Worm (Caenorhabditis elegans): ENCODE data around the gene K08F4.3.

The K08F4.3 gene

ce11 chrIV:10090358-10090757 is 38.7 kb upstream of the K08F4.3 start, which contains the start of gene ttbk-5:
Gene ttbk-5, plus strand, starts transcription at chrIV:10090658.
- TF ChIP-seq F55B11.4 (tag; optimal IDR thresholded peaks at IDR 0.05; ENCODE audit: borderline replicate concordance, insufficient read depth) (no peak), C17E4.6 (GFP tag; IDR thresholded peaks at IDR 0.05) (no peak), hmg-1.2 (GFP tag; IDR thresholded peaks at IDR 0.05) (no peak)

ce11 chrIV:10095171-10095570 is 33.9 kb upstream of the K08F4.3 start, which contains the start of the genes C04G2.5 and msp-36:
Gene C04G2.5, minus strand, starts transcription at chrIV:10095271.
Gene msp-36, plus strand, starts transcription at chrIV:10095433.
- TF ChIP-seq let-607 (tag; optimal IDR thresholded peaks at IDR 0.05) (no peak), bed-1 (GFP tag; IDR thresholded peaks at IDR 0.05) (no peak), mxl-1 (tag; optimal IDR thresholded peaks at IDR 0.05) (no peak), lsy-27 (tag; optimal IDR thresholded peaks at IDR 0.05; ENCODE audit: borderline replicate concordance, insufficient read depth) (no peak), lin-26 (GFP tag; IDR thresholded peaks at IDR 0.05) (no peak), ets-4 (GFP tag; optimal IDR thresholded peaks at IDR 0.05) (no peak), ztf-26 (tag; optimal IDR thresholded peaks at IDR 0.05) (no peak), atf-7 (tag; optimal IDR thresholded peaks at IDR 0.05) (no peak), lsl-1 (GFP tag; optimal IDR thresholded peaks at IDR 0.05) (no peak), mel-28 (tag; optimal IDR thresholded peaks at IDR 0.05; ENCODE audit: borderline replicate concordance) (no peak), dpff-1 (tag; optimal IDR thresholded peaks at IDR 0.05) (no peak), ceh-100 (GFP tag; IDR thresholded peaks at IDR 0.05) (no peak), sptf-2 (GFP tag; optimal IDR thresholded peaks at IDR 0.05) (no peak)

ce11 chrIV:10096881-10097280 is 32.2 kb upstream of the K08F4.3 start, which contains the start of gene dis-3:
Gene dis-3, plus strand, starts transcription at chrIV:10097202.
- TF ChIP-seq nhr-179 (tag; optimal IDR thresholded peaks at IDR 0.05) (no peak), attf-3 (GFP tag; conservative IDR thresholded peaks at IDR 0.05) (peak; percentile 88)

ce11 chrIV:10110417-10110816 is 18.6 kb upstream of the K08F4.3 start, which contains the start of gene egl-38:
Gene egl-38, minus strand, starts transcription at chrIV:10110517.
- no peak for TF ChIP-seq lin-40 (tag; optimal IDR thresholded peaks at IDR 0.05)
- TF ChIP-seq sptf-2 (GFP tag; optimal IDR thresholded peaks at IDR 0.05): no peak
- TF ChIP-seq nhr-27 (tag; optimal IDR thresholded peaks at IDR 0.05): no peak
- TF ChIP-seq rec-8 (tag; optimal IDR thresholded peaks at IDR 0.05): no peak
- no peak for TF ChIP-seq nfyb-1 (GFP tag; IDR thresholded peaks at IDR 0.05)
- TF ChIP-seq madf-8 (GFP tag; conservative IDR thresholded peaks at IDR 0.05): no peak
- no peak for TF ChIP-seq B0261.1 (tag; optimal IDR thresholded peaks at IDR 0.05)
- no peak for TF ChIP-seq ztf-26 (tag; optimal IDR thresholded peaks at IDR 0.05)
- no peak for TF ChIP-seq ztf-18 (tag; optimal IDR thresholded peaks at IDR 0.05)
- no peak for TF ChIP-seq hlh-12 (tag; optimal IDR thresholded peaks at IDR 0.05)
- no peak for TF ChIP-seq K11D2.4 (GFP tag; IDR thresholded peaks at IDR 0.05)
- no peak for TF ChIP-seq F55B11.4 (tag; optimal IDR thresholded peaks at IDR 0.05; ENCODE audit: borderline replicate concordance, insufficient read depth)
- TF ChIP-seq nfya-2 (GFP tag; IDR thresholded peaks at IDR 0.05): no peak
- TF ChIP-seq B0035.1 (tag; optimal IDR thresholded peaks at IDR 0.05): no peak
- TF ChIP-seq lsl-1 (GFP tag; optimal IDR thresholded peaks at IDR 0.05): no peak
- no peak for TF ChIP-seq Y79H2A.3 (GFP tag; conservative IDR thresholded peaks at IDR 0.05)
- no peak for TF ChIP-seq ztf-25 (GFP tag; IDR thresholded peaks at IDR 0.05)

- peak; percentile 87 for TF ChIP-seq zfh-2 (GFP tag; conservative IDR thresholded peaks at IDR 0.05)
- TF ChIP-seq tbx-9 (tag; optimal IDR thresholded peaks at IDR 0.05; ENCODE audit: borderline replicate concordance): no peak
- TF ChIP-seq egrh-3 (GFP tag; IDR thresholded peaks at IDR 0.05): peak; percentile 82; the same call in 1 of the 2 replicates
Measured at ce11 chrIV:10110870-10111269, 18.2 kb upstream of the K08F4.3 start.
